Worm (Caenorhabditis elegans): ENCODE results near the gene F21D5.9.

DNA sequence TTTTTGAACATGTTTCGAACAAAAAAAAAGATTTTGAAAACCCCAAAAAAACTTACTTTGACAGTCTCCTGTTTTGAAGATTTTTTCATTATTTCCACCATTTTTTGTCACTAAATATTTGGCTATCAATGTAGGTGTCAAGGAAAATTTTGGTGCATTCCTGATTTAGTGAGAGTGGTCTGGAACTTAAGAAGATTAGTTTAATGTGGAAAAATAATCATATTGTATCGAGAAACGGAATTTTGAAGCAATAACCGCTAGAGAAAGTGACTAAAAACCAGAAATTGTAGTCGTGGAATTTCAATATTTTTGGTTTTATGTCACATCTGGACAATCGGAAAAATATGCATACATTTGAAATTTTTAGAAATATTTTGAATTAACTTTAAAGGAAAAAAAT lies 38.1 kb downstream of the F21D5.9 start, which contains the start of the genes F20C5.11 and klp-11:
- TF ChIP-seq W03F9.2 (tag; optimal IDR thresholded peaks at IDR 0.05) (no peak), him-1 (tag; optimal IDR thresholded peaks at IDR 0.05) (no peak), dao-5 (tag; optimal IDR thresholded peaks at IDR 0.05) (no peak)
